Fruit fly (Drosophila melanogaster): ENCODE results near the gene CG42634.

- TF ChIP-seq CG8478 (optimal IDR thresholded peaks at IDR 0.05) (no peak), CTCF (optimal IDR thresholded peaks at IDR 0.05) (no peak)
Measured at dm6 chr2L:17982372-17982771, 25.4 kb upstream of the CG42634 start, which contains the start of gene btv.

Data from S2 (cell line).